Worm (Caenorhabditis elegans): ENCODE data around the gene pqn-80.
A peak's percentile ranks its signal among the peaks of the same experiment; 100 is the strongest.

- TF ChIP-seq flt-1 (GFP tag; IDR thresholded peaks at IDR 0.05): no peak
- TF ChIP-seq aly-1 (tag; optimal IDR thresholded peaks at IDR 0.05): no peak
- TF ChIP-seq tbx-37 (GFP tag; conservative IDR thresholded peaks at IDR 0.05): no peak
- peak; percentile 5 for TF ChIP-seq hmg-4 (GFP tag; optimal IDR thresholded peaks at IDR 0.05)
- TF ChIP-seq ama-1 (optimal IDR thresholded peaks at IDR 0.05): no peak
Observed at ce11 chrIII:12583466-12583865, 42.9 kb upstream of the pqn-80 start.

Measured in whole organism, early embryonic.